Worm (Caenorhabditis elegans): ENCODE measurements around the gene F44E7.7.

DNA sequence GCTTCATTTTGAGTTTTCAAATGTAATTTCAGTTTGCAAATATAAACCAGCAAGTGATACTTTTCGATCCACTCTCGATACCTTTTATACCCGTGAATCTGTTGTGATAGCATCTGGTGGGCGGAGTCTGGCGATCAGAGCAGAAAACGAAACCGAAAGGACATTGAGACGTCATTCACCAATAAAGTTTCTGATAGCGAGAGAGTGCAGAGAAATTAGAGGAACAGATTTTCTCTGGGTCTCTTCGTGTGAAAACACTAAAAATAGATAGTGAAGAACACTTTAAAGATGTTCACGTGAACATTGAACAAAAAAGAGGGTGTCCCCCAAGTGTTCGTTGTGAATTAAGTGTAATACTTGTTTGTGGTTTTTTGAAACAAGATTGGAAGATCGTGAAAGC is 21.5 kb downstream of the F44E7.7 start, which contains the start of gene pgph-3:
- TF ChIP-seq elt-1 (tag; optimal IDR thresholded peaks at IDR 0.05; ENCODE audit: borderline replicate concordance, insufficient read depth) (no peak), pha-4 (tag; optimal IDR thresholded peaks at IDR 0.05) (no peak), unc-62 (GFP tag; optimal IDR thresholded peaks at IDR 0.05) (no peak), snpc-4 (tag; optimal IDR thresholded peaks at IDR 0.05) (no peak), blmp-1 (tag; optimal IDR thresholded peaks at IDR 0.05) (peak; percentile 46), nhr-12 (tag; optimal IDR thresholded peaks at IDR 0.05) (no peak), elt-3 (tag; optimal IDR thresholded peaks at IDR 0.05) (no peak), unc-120 (tag; optimal IDR thresholded peaks at IDR 0.05; ENCODE audit: poor library complexity, severe bottlenecking) (peak; percentile 40), sptf-1 (tag; optimal IDR thresholded peaks at IDR 0.05) (no peak), ztf-11 (tag; optimal IDR thresholded peaks at IDR 0.05) (no peak)
